Fruit fly (Drosophila melanogaster) whole organism, embryonic: ENCODE measurements around the gene smg.

ENCODE experiments used
- CG10147 ChIP-seq: fragments of 200-800 bp; sonication (Bioruptor generic); optimal IDR thresholded peaks from 2 replicates; lab custom pipeline; 2019; ENCODE audit warnings: missing biosample characterization, mild to moderate bottlenecking, missing genetic modification characterization, moderate library complexity
- CG10321 ChIP-seq: fragments of 200-800 bp; sonication (Bioruptor generic); IDR thresholded peaks from 2 replicates; pipeline ENCODE4 v1.3.6; 2022; ENCODE audit warnings: missing biosample characterization, missing genetic modification characterization
- CG10565 ChIP-seq: fragments of 200-800 bp; sonication (Bioruptor generic); optimal IDR thresholded peaks from 3 replicates; lab custom pipeline; 2016; ENCODE audit warnings: missing biosample characterization, mild to moderate bottlenecking, missing genetic modification characterization
- CG10959 ChIP-seq: fragments of 200-800 bp; sonication (Bioruptor generic); IDR thresholded peaks from 2 replicates; pipeline ENCODE4 v1.3.6; 2022; ENCODE audit warnings: missing biosample characterization, missing genetic modification characterization
- CG12769 ChIP-seq: fragments of 200-800 bp; sonication (Bioruptor generic); optimal IDR thresholded peaks from 2 replicates; lab custom pipeline; 2019; ENCODE audit warnings: missing biosample characterization, mild to moderate bottlenecking, missing genetic modification characterization, moderate library complexity
- CG13424 ChIP-seq: fragments of 200-800 bp; sonication (Bioruptor generic); optimal IDR thresholded peaks from 2 replicates; lab custom pipeline; 2019; ENCODE audit warnings: missing biosample characterization, mild to moderate bottlenecking, missing genetic modification characterization, moderate library complexity
- CG14441 ChIP-seq: fragments of 200-800 bp; sonication (Bioruptor generic); IDR thresholded peaks from 2 replicates; pipeline ENCODE4 v1.3.6; 2022; ENCODE audit warnings: missing biosample characterization, missing genetic modification characterization
- CG14965 ChIP-seq: fragments of 200-800 bp; sonication (Bioruptor generic); optimal IDR thresholded peaks from 2 replicates; lab custom pipeline; 2016; ENCODE audit warnings: missing biosample characterization, missing genetic modification characterization, borderline replicate concordance
- CG15479 ChIP-seq: fragments of 200-800 bp; sonication (Bioruptor generic); optimal IDR thresholded peaks from 3 replicates; lab custom pipeline; 2019; ENCODE audit warnings: missing biosample characterization, mild to moderate bottlenecking, missing genetic modification characterization, moderate library complexity
- CG1647 ChIP-seq: fragments of 200-800 bp; sonication (Bioruptor generic); optimal IDR thresholded peaks from 3 replicates; lab custom pipeline; 2016; ENCODE audit warnings: missing biosample characterization, missing genetic modification characterization
- CG18619 ChIP-seq: fragments of 200-800 bp; sonication (Bioruptor generic); optimal IDR thresholded peaks from 3 replicates; lab custom pipeline; 2017; ENCODE audit warnings: missing biosample characterization, mild to moderate bottlenecking, missing genetic modification characterization
- CG32532 ChIP-seq: fragments of 200-800 bp; sonication (Bioruptor generic); IDR thresholded peaks from 2 replicates; pipeline ENCODE4 v1.3.6; 2022; ENCODE audit warnings: missing biosample characterization, missing genetic modification characterization
- CG4424 ChIP-seq: fragments of 200-800 bp; sonication (Bioruptor generic); optimal IDR thresholded peaks from 3 replicates; lab custom pipeline; 2016; ENCODE audit warnings: missing biosample characterization, missing genetic modification characterization
- CG6765 ChIP-seq: fragments of 200-800 bp; sonication (Bioruptor generic); optimal IDR thresholded peaks from 3 replicates; lab custom pipeline; 2017; ENCODE audit warnings: missing biosample characterization, mild to moderate bottlenecking, missing genetic modification characterization
- CG7987 ChIP-seq: fragments of 200-800 bp; sonication (Bioruptor generic); optimal IDR thresholded peaks from 2 replicates; lab custom pipeline; 2018; ENCODE audit warnings: missing biosample characterization, mild to moderate bottlenecking, missing genetic modification characterization, moderate library complexity
- CG8281 ChIP-seq: fragments of 200-800 bp; sonication (Bioruptor generic); optimal IDR thresholded peaks from 2 replicates; lab custom pipeline; 2018; ENCODE audit warnings: missing biosample characterization, mild to moderate bottlenecking, missing genetic modification characterization, moderate library complexity
- CG8359 ChIP-seq: fragments of 200-800 bp; sonication (Bioruptor generic); optimal IDR thresholded peaks from 2 replicates; lab custom pipeline; 2017; ENCODE audit warnings: missing biosample characterization, mild to moderate bottlenecking, missing genetic modification characterization, borderline replicate concordance
- CkIIα-i1 ChIP-seq: fragments of 200-800 bp; sonication (Bioruptor generic); IDR thresholded peaks from 2 replicates; pipeline ENCODE4 v1.3.6; 2022; ENCODE audit warnings: missing biosample characterization, missing genetic modification characterization
- Dip3 ChIP-seq: fragments of 200-800 bp; sonication (Bioruptor generic); optimal IDR thresholded peaks from 3 replicates; lab custom pipeline; 2016; ENCODE audit warnings: missing biosample characterization, missing genetic modification characterization
- Ets97D ChIP-seq: fragments of 200-800 bp; sonication (Bioruptor generic); optimal IDR thresholded peaks from 3 replicates; lab custom pipeline; 2016; ENCODE audit warnings: missing biosample characterization, missing genetic modification characterization
- Fer3 ChIP-seq: fragments of 200-800 bp; sonication (Bioruptor generic); optimal IDR thresholded peaks from 2 replicates; lab custom pipeline; 2018; ENCODE audit warnings: missing biosample characterization, mild to moderate bottlenecking, missing genetic modification characterization, moderate library complexity
- Gsc ChIP-seq: fragments of 200-800 bp; sonication (Bioruptor generic); IDR thresholded peaks from 2 replicates; pipeline ENCODE4 v1.3.6; 2022; ENCODE audit warnings: missing biosample characterization, missing genetic modification characterization
- HHEX ChIP-seq: fragments of 200-800 bp; sonication (Bioruptor generic); optimal IDR thresholded peaks from 3 replicates; lab custom pipeline; 2017; ENCODE audit warnings: missing biosample characterization, mild to moderate bottlenecking, missing genetic modification characterization, missing genetic modification reagents
- MESR4 ChIP-seq: fragments of 200-800 bp; sonication (Bioruptor generic); optimal IDR thresholded peaks from 2 replicates; lab custom pipeline; 2018; ENCODE audit warnings: missing biosample characterization, mild to moderate bottlenecking, missing genetic modification characterization, moderate library complexity
- NFAT ChIP-seq: fragments of 200-800 bp; sonication (Bioruptor generic); IDR thresholded peaks from 2 replicates; pipeline ENCODE4 v1.3.6; 2022; ENCODE audit warnings: missing biosample characterization, missing genetic modification characterization
- Oaz ChIP-seq: fragments of 200-800 bp; sonication (Bioruptor generic); IDR thresholded peaks from 2 replicates; pipeline ENCODE4 v1.3.6; 2022; ENCODE audit warnings: missing biosample characterization, missing genetic modification characterization
- Pdp1 ChIP-seq, 2 experiments: fragments of 200-800 bp; sonication (Bioruptor generic); optimal IDR thresholded peaks; 3 replicates each; lab custom pipeline; 2016; ENCODE audit warnings: missing biosample characterization in 2 of 2, missing genetic modification characterization in 2 of 2, mild to moderate bottlenecking in 1 of 2, moderate library complexity in 1 of 2
- Tbp ChIP-seq: fragments of >200 bp; optimal IDR thresholded peaks from 2 replicates; lab custom pipeline; 2018; ENCODE audit warnings: missing biosample characterization, missing genetic modification characterization
- br ChIP-seq: fragments of >200 bp; optimal IDR thresholded peaks from 2 replicates; lab custom pipeline; 2017
- corto ChIP-seq: fragments of 200-800 bp; sonication (Bioruptor generic); optimal IDR thresholded peaks from 2 replicates; lab custom pipeline; 2016; ENCODE audit warnings: missing biosample characterization, mild to moderate bottlenecking, missing genetic modification characterization, moderate library complexity
- dan ChIP-seq: fragments of 200-800 bp; sonication (Bioruptor generic); IDR thresholded peaks from 2 replicates; pipeline ENCODE4 v1.3.6; 2022; ENCODE audit warnings: missing biosample characterization, missing genetic modification characterization
- eyg ChIP-seq: fragments of 200-800 bp; sonication (Bioruptor generic); optimal IDR thresholded peaks from 3 replicates; lab custom pipeline; 2016; ENCODE audit warnings: missing biosample characterization, missing genetic modification characterization
- fu2 ChIP-seq: fragments of 200-800 bp; sonication (Bioruptor generic); optimal IDR thresholded peaks from 2 replicates; lab custom pipeline; 2016; ENCODE audit warnings: missing biosample characterization, missing genetic modification characterization
- gcm ChIP-seq: fragments of 200-800 bp; sonication (Bioruptor generic); optimal IDR thresholded peaks from 2 replicates; lab custom pipeline; 2019; ENCODE audit warnings: missing biosample characterization, mild to moderate bottlenecking, missing genetic modification characterization, moderate library complexity
- hbn ChIP-seq: fragments of 200-800 bp; sonication (Bioruptor generic); IDR thresholded peaks from 2 replicates; pipeline ENCODE4 v1.3.6; 2022; ENCODE audit warnings: missing biosample characterization, missing genetic modification characterization; ENCODE audit not compliant: partially characterized antibody
- insv ChIP-seq, 2 experiments: fragments of 200-800 bp; sonication (Bioruptor generic); optimal IDR thresholded peaks; 3 replicates each; lab custom pipeline; 2016 to 2018; ENCODE audit warnings: missing biosample characterization in 2 of 2, missing genetic modification characterization in 2 of 2
- jing ChIP-seq: fragments of 200-800 bp; sonication (Bioruptor generic); optimal IDR thresholded peaks from 2 replicates; lab custom pipeline; 2018; ENCODE audit warnings: missing biosample characterization, mild to moderate bottlenecking, missing genetic modification characterization
- maf-S ChIP-seq: fragments of 200-800 bp; sonication (Bioruptor generic); optimal IDR thresholded peaks from 2 replicates; lab custom pipeline; 2016; ENCODE audit warnings: missing biosample characterization, missing genetic modification characterization
- mld ChIP-seq: fragments of 200-800 bp; sonication (Bioruptor generic); IDR thresholded peaks from 3 replicates; pipeline ENCODE4 v1.3.6; 2022; ENCODE audit warnings: missing biosample characterization, missing genetic modification characterization; ENCODE audit not compliant: partially characterized antibody
- nau ChIP-seq: fragments of 200-800 bp; sonication (Bioruptor generic); optimal IDR thresholded peaks from 3 replicates; lab custom pipeline; 2017; ENCODE audit warnings: missing biosample characterization, mild to moderate bottlenecking, missing genetic modification characterization, missing genetic modification reagents
- phol ChIP-seq: fragments of 200-800 bp; sonication (Bioruptor generic); optimal IDR thresholded peaks from 3 replicates; lab custom pipeline; 2018; ENCODE audit warnings: missing biosample characterization, mild to moderate bottlenecking, missing genetic modification characterization, moderate library complexity
- slbo ChIP-seq: fragments of 200-800 bp; sonication (Bioruptor generic); IDR thresholded peaks from 2 replicates; pipeline ENCODE4 v1.3.6; 2022; ENCODE audit warnings: missing biosample characterization, missing genetic modification characterization
- sob ChIP-seq: fragments of 200-800 bp; sonication (Bioruptor generic); IDR thresholded peaks from 2 replicates; pipeline ENCODE4 v1.3.6; 2022; ENCODE audit warnings: missing biosample characterization, missing genetic modification characterization
- tll ChIP-seq, 2 experiments: fragments of 200-800 bp in 1 of 2; fragments of >200 bp in 1 of 2; sonication (Bioruptor generic) in 1 of 2; optimal IDR thresholded peaks; 2 replicates each; lab custom pipeline; 2017 to 2019; ENCODE audit warnings: missing biosample characterization in 2 of 2, missing genetic modification characterization in 2 of 2, mild to moderate bottlenecking in 1 of 2, moderate library complexity in 1 of 2
- trh ChIP-seq: fragments of 200-800 bp; sonication (Bioruptor generic); optimal IDR thresholded peaks from 2 replicates; lab custom pipeline; 2016; ENCODE audit warnings: missing biosample characterization, missing genetic modification characterization
- ttk ChIP-seq: fragments of 200-800 bp; sonication (Bioruptor generic); IDR thresholded peaks from 2 replicates; pipeline ENCODE4 v2.1.2; 2022; ENCODE audit warnings: missing biosample characterization, missing genetic modification characterization
- tx ChIP-seq: fragments of 200-800 bp; sonication (Bioruptor generic); optimal IDR thresholded peaks from 2 replicates; lab custom pipeline; 2016; ENCODE audit warnings: missing biosample characterization, missing genetic modification characterization
- vvl ChIP-seq: fragments of 200-800 bp; sonication (Bioruptor generic); IDR thresholded peaks from 2 replicates; pipeline ENCODE4 v1.3.6; 2022; ENCODE audit warnings: missing biosample characterization, missing genetic modification characterization

The smg gene

dm6 chr3L:8974478-8975477, 23.0 kb downstream of the smg start, which contains the start of the genes pix and Srp68 (continued):
- TF ChIP-seq vvl (no peak), phol (tag; lab: Kevin White, UChicago) (peak; percentile 80), tll (GFP tag; optimal IDR thresholded peaks at IDR 0.05; lab: Kevin White, UChicago) (no peak), Tbp (GFP tag; lab: Kevin White, UChicago) (no peak), MESR4 (GFP tag; lab: Kevin White, UChicago) (peak; percentile 93), trh (no peak), Oaz (no peak), CG14965 (no peak), CG10147 (peak; percentile 63), CG7987 (GFP tag; lab: Kevin White, UChicago) (no peak), CG15479 (GFP tag; lab: Kevin White, UChicago) (no peak), br (lab: Kevin White, UChicago) (no peak), CG32532 (0 out of 2 replicates have a peak, but pooled peaks have one; percentile 29), dan (GFP tag; lab: Robert Waterston, UW) (no peak), gcm (GFP tag; lab: Kevin White, UChicago) (peak; percentile 47), sob (GFP tag; lab: Robert Waterston, UW) (peak; percentile 66), mld (GFP tag; lab: Robert Waterston, UW) (peak; percentile 54; the same call in 1 of the 3 replicates), CG10565 (GFP tag; lab: Kevin White, UChicago) (no peak), CG10321 (GFP tag; lab: Robert Waterston, UW) (no peak), CG8359 (GFP tag; lab: Kevin White, UChicago) (no peak), Ets97D (GFP tag; lab: Kevin White, UChicago) (peak; percentile 41), Fer3 (peak; percentile 47), NFAT (GFP tag; lab: Robert Waterston, UW) (0 out of 2 replicates have a peak, but pooled peaks have one; percentile 34), CkIIα-i1 (GFP tag; lab: Robert Waterston, UW) (no peak), tx (peak; percentile 33), CG18619 (GFP tag; lab: Kevin White, UChicago) (peak; percentile 50), insv (GFP tag; optimal IDR thresholded peaks at IDR 0.05; lab: Kevin White, UChicago) (peak in 1 of 2 experiments; percentile 9), corto (GFP tag; lab: Kevin White, UChicago) (no peak), fu2 (peak; percentile 36), CG4424 (GFP tag; lab: Kevin White, UChicago) (peak; percentile 74), CG13424 (peak; percentile 75), Dip3 (GFP tag; lab: Kevin White, UChicago) (peak; percentile 49), slbo (peak; percentile 65; the same call in 1 of the 2 replicates), CG1647 (GFP tag; lab: Kevin White, UChicago) (peak; percentile 40), maf-S (GFP tag; lab: Kevin White, UChicago) (peak; percentile 56), jing (no peak), CG14441 (GFP tag; lab: Robert Waterston, UW) (no peak), HHEX (GFP tag; lab: Kevin White, UChicago) (peak; percentile 44), CG6765 (GFP tag; lab: Kevin White, UChicago) (peak; percentile 71), nau (GFP tag; lab: Kevin White, UChicago) (no peak), Gsc (GFP tag; lab: Robert Waterston, UW) (no peak), hbn (GFP tag; lab: Robert Waterston, UW) (peak; percentile 78; the same call in 1 of the 2 replicates), CG10959 (GFP tag; lab: Robert Waterston, UW) (no peak), eyg (no peak), CG12769 (tag; lab: Kevin White, UChicago) (no peak), Pdp1 (GFP tag; optimal IDR thresholded peaks at IDR 0.05; lab: Kevin White, UChicago) (peak; percentile 46 to 68), CG8281 (tag; lab: Kevin White, UChicago) (no peak), ttk (GFP tag; lab: Robert Waterston, UW) (no peak; the same call in 1 of the 2 replicates)
